Worm (Caenorhabditis elegans) whole organism, early embryonic: ENCODE measurements around the gene ZK1240.6.

Source experiments
- B0310.2 ChIP-seq: sonication (generic microtip); optimal IDR thresholded peaks from 2 replicates; lab custom pipeline; 2016; ENCODE audit warnings: mild to moderate bottlenecking, missing genetic modification characterization, missing compliant biosample characterization
- F13C5.2 ChIP-seq: sonication (generic microtip); optimal IDR thresholded peaks from 2 replicates; lab custom pipeline; 2017; ENCODE audit warnings: mild to moderate bottlenecking, missing genetic modification characterization, inconsistent platforms, missing compliant biosample characterization
- aly-1 ChIP-seq: sonication (generic microtip); optimal IDR thresholded peaks from 2 replicates; lab custom pipeline; 2016; ENCODE audit warnings: missing genetic modification characterization, missing compliant biosample characterization
- ama-1 ChIP-seq: fragments of 150-350 bp; optimal IDR thresholded peaks from 2 replicates; lab custom pipeline; 2014
- ceh-13 ChIP-seq: fragments of 200-800 bp; sonication (Bioruptor generic); optimal IDR thresholded peaks from 2 replicates; lab custom pipeline; 2018; ENCODE audit warnings: mild to moderate bottlenecking, missing genetic modification characterization, missing compliant biosample characterization
- ceh-36 ChIP-seq: sonication (generic microtip); optimal IDR thresholded peaks from 2 replicates; lab custom pipeline; 2016; ENCODE audit warnings: missing genetic modification characterization, inconsistent platforms, missing compliant biosample characterization
- ets-7 ChIP-seq: sonication (generic microtip); optimal IDR thresholded peaks from 2 replicates; lab custom pipeline; 2016; ENCODE audit warnings: missing genotype, missing genetic modification characterization, missing compliant biosample characterization
- flt-1 ChIP-seq: fragments of 200-800 bp; sonication (Bioruptor generic); IDR thresholded peaks from 2 replicates; pipeline ENCODE4 v1.3.6; 2022; ENCODE audit warnings: missing genetic modification characterization, missing compliant biosample characterization
- hmbx-1 ChIP-seq: sonication (generic microtip); optimal IDR thresholded peaks from 2 replicates; lab custom pipeline; 2016; ENCODE audit warnings: mild to moderate bottlenecking, missing genetic modification characterization, missing compliant biosample characterization
- hmg-4 ChIP-seq: fragments of 200-800 bp; sonication (Bioruptor generic); optimal IDR thresholded peaks from 2 replicates; lab custom pipeline; 2018; ENCODE audit warnings: mild to moderate bottlenecking, missing genetic modification characterization, missing compliant biosample characterization
- hnd-1 ChIP-seq: sonication (generic microtip); optimal IDR thresholded peaks from 2 replicates; lab custom pipeline; 2016; ENCODE audit warnings: missing genetic modification characterization, missing compliant biosample characterization
- pes-1 ChIP-seq: fragments of 200-800 bp; sonication (Bioruptor generic); IDR thresholded peaks from 2 replicates; pipeline ENCODE4 v1.3.6; 2022; ENCODE audit warnings: missing genetic modification reagents, missing genetic modification characterization, missing compliant biosample characterization
- scrt-1 ChIP-seq: fragments of 200-800 bp; sonication (Bioruptor generic); IDR thresholded peaks from 2 replicates; pipeline ENCODE4 v1.3.6; 2022; ENCODE audit warnings: missing genetic modification characterization, missing compliant biosample characterization
- sea-1 ChIP-seq: fragments of 200-800 bp; sonication (Bioruptor generic); conservative IDR thresholded peaks from 2 replicates; pipeline ENCODE4 v1.3.6; 2022; ENCODE audit warnings: missing genetic modification characterization, missing compliant biosample characterization
- tbx-11 ChIP-seq: fragments of 200-800 bp; sonication (Bioruptor generic); IDR thresholded peaks from 2 replicates; pipeline ENCODE4 v1.3.6; 2022; ENCODE audit warnings: missing genetic modification characterization, missing compliant biosample characterization
- tbx-37 ChIP-seq: fragments of 200-800 bp; sonication (Bioruptor generic); conservative IDR thresholded peaks from 2 replicates; pipeline ENCODE4 v1.3.6; 2022; ENCODE audit warnings: missing genetic modification reagents, missing genetic modification characterization, missing compliant biosample characterization
- tra-4 ChIP-seq: sonication (generic microtip); optimal IDR thresholded peaks from 2 replicates; lab custom pipeline; 2017; ENCODE audit warnings: missing genetic modification characterization, missing compliant biosample characterization

The ZK1240.6 gene

DNA sequence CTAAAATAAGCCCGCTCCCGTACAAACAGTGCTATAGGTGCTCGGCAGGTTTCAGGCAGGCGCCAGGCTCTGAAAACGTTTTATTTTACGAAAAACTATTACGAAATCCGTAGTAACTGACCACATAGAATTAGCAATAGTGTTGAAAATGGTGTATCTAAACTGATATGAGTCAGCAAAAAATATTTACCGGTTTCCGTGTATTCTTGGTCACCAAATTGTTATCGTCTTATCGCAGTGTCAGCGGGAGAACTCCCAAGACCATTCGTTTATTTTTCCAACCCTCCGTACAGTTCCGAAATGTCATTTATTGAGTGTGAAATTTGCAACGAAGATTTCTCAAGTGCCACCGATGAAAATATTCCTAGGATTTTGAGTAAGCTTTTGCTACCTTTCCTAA is 9.5 kb upstream of the ZK1240.6 start, which contains the start of gene F43C11.8:
F43C11.8 (plus strand) TSS at position 301 of the 400 bp plus-strand sequence.
- TF ChIP-seq scrt-1, result no peak
- no peak for TF ChIP-seq hmbx-1 (tag; lab: Kevin White, UChicago)
- no peak for TF ChIP-seq tbx-37 (GFP tag; lab: Robert Waterston, UW)
- no peak for TF ChIP-seq ceh-13
- no peak for TF ChIP-seq ceh-36 (tag; lab: Kevin White, UChicago)
- TF ChIP-seq tra-4 (tag; lab: Kevin White, UChicago), result no peak
- TF ChIP-seq hnd-1 (tag; lab: Kevin White, UChicago), result no peak
- TF ChIP-seq aly-1 (tag; lab: Kevin White, UChicago), result no peak
- TF ChIP-seq hmg-4 (GFP tag; lab: Kevin White, UChicago), result no peak
- TF ChIP-seq tbx-11 (GFP tag; lab: Robert Waterston, UW), result no peak
- no peak for TF ChIP-seq ama-1 (lab: Kevin White, UChicago)
- TF ChIP-seq flt-1, result no peak
- no peak for TF ChIP-seq pes-1 (GFP tag; lab: Robert Waterston, UW)
- no peak for TF ChIP-seq F13C5.2

DNA sequence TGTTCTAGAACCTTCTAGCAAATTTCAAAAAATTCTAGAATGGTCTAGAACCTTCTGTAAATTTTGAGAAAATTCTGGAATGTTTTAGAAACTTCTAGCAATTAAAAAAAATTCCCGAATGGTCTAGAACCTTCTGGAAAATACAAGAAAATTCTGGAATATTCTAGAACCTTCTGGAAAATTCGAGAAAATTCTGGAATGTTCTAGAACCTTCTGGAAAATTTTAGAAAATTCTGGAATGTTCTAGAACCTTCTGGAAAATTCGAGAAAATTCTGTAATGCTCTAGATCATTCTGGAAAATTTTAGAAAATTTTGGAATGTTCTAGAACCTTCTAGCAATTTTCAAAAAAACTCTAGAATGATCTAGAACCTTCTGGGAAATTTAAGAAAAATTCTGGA is 7.8 kb upstream of the ZK1240.6 start:
- no peak for TF ChIP-seq hmg-4 (GFP tag; lab: Kevin White, UChicago)

DNA sequence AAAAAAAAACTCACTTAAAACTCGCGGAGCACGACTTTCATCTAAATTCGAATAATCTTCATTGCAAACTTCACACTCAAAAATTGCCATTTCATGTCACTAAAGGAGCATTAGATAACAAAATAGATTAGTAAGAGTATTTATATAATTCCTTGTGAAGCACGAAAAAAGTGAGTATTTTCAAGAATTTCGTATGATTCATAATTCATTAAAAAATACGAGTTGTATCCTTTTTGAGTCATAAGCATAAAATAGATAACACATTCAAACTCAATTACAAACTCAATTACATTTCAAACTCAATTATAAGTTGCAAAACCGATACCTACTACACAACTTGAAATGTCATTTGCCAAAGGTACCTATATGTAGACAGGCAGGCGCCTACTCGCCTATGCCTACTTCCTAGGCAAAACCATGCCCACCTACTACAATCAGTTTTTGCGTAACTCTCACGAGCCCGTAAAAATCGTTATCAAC is 6.3 kb upstream of the ZK1240.6 start, which contains the start of the genes ZK1240.8 and ZK1240.1:
ZK1240.8 (minus strand) TSS at position 101 of the 480 bp plus-strand sequence.
ZK1240.1 (plus strand) TSS at position 430 of the 480 bp plus-strand sequence.
- TF ChIP-seq tra-4 (tag; lab: Kevin White, UChicago), result no peak
- no peak for TF ChIP-seq hnd-1 (tag; lab: Kevin White, UChicago)
- no peak for TF ChIP-seq ceh-36 (tag; lab: Kevin White, UChicago)
- no peak for TF ChIP-seq tbx-37 (GFP tag; lab: Robert Waterston, UW)
- no peak for TF ChIP-seq scrt-1
- no peak for TF ChIP-seq F13C5.2
- no peak for TF ChIP-seq ama-1 (lab: Kevin White, UChicago)
- no peak for TF ChIP-seq B0310.2 (tag; lab: Kevin White, UChicago)
- no peak for TF ChIP-seq hmbx-1 (tag; lab: Kevin White, UChicago)
- no peak for TF ChIP-seq flt-1
- no peak for TF ChIP-seq ets-7
- TF ChIP-seq aly-1 (tag; lab: Kevin White, UChicago), result no peak
- no peak for TF ChIP-seq pes-1 (GFP tag; lab: Robert Waterston, UW)
- no peak for TF ChIP-seq sea-1 (GFP tag; lab: Robert Waterston, UW)
- no peak for TF ChIP-seq hmg-4 (GFP tag; lab: Kevin White, UChicago)
- TF ChIP-seq tbx-11 (GFP tag; lab: Robert Waterston, UW), result no peak
- no peak for TF ChIP-seq ceh-13

DNA sequence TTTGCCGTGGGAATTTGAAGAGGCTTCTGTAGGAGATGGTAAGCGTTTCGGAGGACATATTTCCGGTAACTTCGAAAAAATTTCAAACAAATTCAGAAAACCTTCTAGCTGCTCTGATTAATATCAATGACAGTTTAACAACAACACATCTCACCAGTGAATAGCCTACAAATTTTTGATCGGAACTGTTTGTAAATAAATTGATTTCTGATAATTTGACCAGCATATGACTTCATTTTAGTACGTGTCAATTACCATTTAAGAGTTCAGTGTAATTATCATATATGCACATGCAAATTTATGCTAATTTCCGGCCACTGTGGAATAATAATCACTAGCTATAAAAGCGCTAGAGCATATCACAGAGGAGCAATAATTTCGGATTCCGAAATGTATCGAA is 2.2 kb upstream of the ZK1240.6 start, which contains the start of gene ZK1240.11:
ZK1240.11 (plus strand) TSS at position 301 of the 400 bp plus-strand sequence.
- TF ChIP-seq hnd-1 (tag; lab: Kevin White, UChicago) (no peak), sea-1 (GFP tag; lab: Robert Waterston, UW) (no peak), tbx-37 (GFP tag; lab: Robert Waterston, UW) (no peak), ceh-36 (tag; lab: Kevin White, UChicago) (no peak), flt-1 (no peak), scrt-1 (no peak), B0310.2 (tag; lab: Kevin White, UChicago) (no peak), tbx-11 (GFP tag; lab: Robert Waterston, UW) (no peak), ets-7 (no peak), ama-1 (lab: Kevin White, UChicago) (no peak), hmbx-1 (tag; lab: Kevin White, UChicago) (no peak)

DNA sequence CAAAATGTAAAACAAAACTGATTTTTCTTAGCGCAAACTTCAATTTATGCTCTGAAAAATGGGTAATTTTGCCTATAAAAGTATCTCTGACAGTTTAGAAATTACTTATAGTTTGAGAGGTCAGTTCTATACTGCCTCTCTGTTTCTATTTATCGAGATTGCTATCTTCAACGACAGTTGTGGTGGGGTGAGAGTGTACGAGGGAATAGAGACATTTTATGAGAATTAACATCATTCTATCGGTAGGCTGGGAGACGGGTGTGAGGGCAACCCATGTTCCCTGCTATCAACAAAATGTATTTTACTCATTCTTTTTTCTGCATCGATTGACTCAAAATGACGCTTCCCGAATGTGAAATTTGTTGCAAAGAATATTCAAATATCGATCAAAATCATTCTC is 2.6 kb downstream of the ZK1240.6 start, which contains the start of gene ZK1240.3:
ZK1240.3 (plus strand) TSS at position 238 of the 400 bp plus-strand sequence.
- TF ChIP-seq hnd-1 (tag; lab: Kevin White, UChicago), result no peak
- no peak for TF ChIP-seq pes-1 (GFP tag; lab: Robert Waterston, UW)
- TF ChIP-seq tra-4 (tag; lab: Kevin White, UChicago), result no peak
- TF ChIP-seq scrt-1, result no peak
- no peak for TF ChIP-seq hmg-4 (GFP tag; lab: Kevin White, UChicago)
- TF ChIP-seq aly-1 (tag; lab: Kevin White, UChicago), result no peak
- TF ChIP-seq ama-1 (lab: Kevin White, UChicago), result no peak
- no peak for TF ChIP-seq B0310.2 (tag; lab: Kevin White, UChicago)
- TF ChIP-seq tbx-37 (GFP tag; lab: Robert Waterston, UW), result no peak

DNA sequence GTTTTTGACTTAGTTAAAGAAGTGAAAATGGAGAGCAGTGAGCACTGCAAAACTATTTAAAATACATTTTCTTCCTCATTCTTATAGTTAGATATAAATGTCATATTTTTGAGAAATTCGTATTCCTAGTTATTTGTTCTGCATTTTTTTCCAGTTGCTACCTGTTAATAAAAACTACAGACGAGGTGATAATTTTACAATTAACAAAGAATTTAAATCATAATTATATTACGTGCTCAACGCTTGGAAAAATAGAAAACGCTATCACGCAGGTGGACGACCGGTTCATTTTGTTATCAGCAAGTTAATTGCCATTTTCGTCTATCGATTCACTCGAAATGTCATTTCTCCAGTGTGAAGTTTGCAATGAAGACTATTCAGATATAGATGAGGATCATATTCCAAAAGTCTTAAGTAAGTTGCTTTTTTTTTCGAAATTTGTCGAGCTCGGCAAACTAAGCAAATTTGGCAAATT is 4.8 kb downstream of the ZK1240.6 start, which contains the start of the genes ZK1240.5 and ZK1240.9:
ZK1240.5 (minus strand) TSS at position 51 of the 475 bp plus-strand sequence.
ZK1240.9 (plus strand) TSS at position 307 of the 475 bp plus-strand sequence.
- TF ChIP-seq hmg-4 (GFP tag; lab: Kevin White, UChicago) (no peak), hmbx-1 (tag; lab: Kevin White, UChicago) (no peak), tra-4 (tag; lab: Kevin White, UChicago) (no peak), ama-1 (lab: Kevin White, UChicago) (no peak), ceh-13 (no peak), aly-1 (tag; lab: Kevin White, UChicago) (no peak), hnd-1 (tag; lab: Kevin White, UChicago) (no peak), tbx-11 (GFP tag; lab: Robert Waterston, UW) (no peak), ets-7 (no peak), sea-1 (GFP tag; lab: Robert Waterston, UW) (no peak), flt-1 (no peak), scrt-1 (no peak), F13C5.2 (no peak), ceh-36 (tag; lab: Kevin White, UChicago) (no peak), tbx-37 (GFP tag; lab: Robert Waterston, UW) (no peak), pes-1 (GFP tag; lab: Robert Waterston, UW) (no peak), B0310.2 (tag; lab: Kevin White, UChicago) (no peak)

DNA sequence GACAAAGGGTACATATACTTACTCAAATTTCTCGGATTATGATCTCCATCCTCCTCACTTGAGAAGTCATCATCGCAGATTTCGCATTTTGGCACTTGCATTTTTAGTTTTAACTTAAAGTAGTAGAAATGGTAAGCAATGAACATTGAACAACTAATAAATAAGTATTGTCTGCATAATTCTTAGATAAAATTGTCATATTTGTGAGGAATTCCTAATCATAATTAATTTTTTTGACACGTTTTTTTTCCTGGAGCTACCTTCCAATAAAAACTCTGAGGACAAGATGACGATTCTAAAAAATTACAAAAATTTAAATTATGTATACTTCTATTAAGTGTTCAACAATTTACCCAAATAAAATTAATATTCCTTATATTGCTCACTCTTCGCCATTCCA is 10.0 kb downstream of the ZK1240.6 start, which contains the start of the genes trim-21 and B0281.1:
trim-21 (minus strand) TSS at position 101 of the 400 bp plus-strand sequence.
B0281.1 (plus strand) TSS at position 321 of the 400 bp plus-strand sequence.
- TF ChIP-seq ceh-13 (no peak), hnd-1 (tag; lab: Kevin White, UChicago) (no peak), ama-1 (lab: Kevin White, UChicago) (no peak), hmg-4 (GFP tag; lab: Kevin White, UChicago) (no peak), ets-7 (no peak), hmbx-1 (tag; lab: Kevin White, UChicago) (no peak), aly-1 (tag; lab: Kevin White, UChicago) (no peak), pes-1 (GFP tag; lab: Robert Waterston, UW) (no peak), tbx-11 (GFP tag; lab: Robert Waterston, UW) (no peak), B0310.2 (tag; lab: Kevin White, UChicago) (no peak), sea-1 (GFP tag; lab: Robert Waterston, UW) (no peak), flt-1 (no peak), ceh-36 (tag; lab: Kevin White, UChicago) (no peak)
